Worm (Caenorhabditis elegans) whole organism, late embryonic: ENCODE data around the gene str-238.

Experiments
- C38D4.7 ChIP-seq: fragments of 200-800 bp; sonication (Bioruptor generic); optimal IDR thresholded peaks from 2 replicates; lab custom pipeline; 2018; ENCODE audit warnings: mild to moderate bottlenecking, missing genetic modification characterization, moderate library complexity, missing compliant biosample characterization
- F13H6.1 ChIP-seq: sonication (generic microtip); optimal IDR thresholded peaks from 2 replicates; lab custom pipeline; 2016; ENCODE audit warnings: missing genetic modification characterization, missing compliant biosample characterization
- K02D7.2 ChIP-seq: sonication (generic microtip); optimal IDR thresholded peaks from 2 replicates; lab custom pipeline; 2017; ENCODE audit warnings: mild to moderate bottlenecking, missing genetic modification characterization, missing compliant biosample characterization
- K09A11.1 ChIP-seq: sonication (generic microtip); optimal IDR thresholded peaks from 2 replicates; lab custom pipeline; 2017; ENCODE audit warnings: antibody characterized with exemption, mild to moderate bottlenecking, missing genetic modification characterization, missing compliant biosample characterization; ENCODE audit not compliant: insufficient read depth
- Y22D7AL.16 ChIP-seq: sonication (generic microtip); optimal IDR thresholded peaks from 2 replicates; lab custom pipeline; 2016; ENCODE audit warnings: missing genetic modification characterization, missing compliant biosample characterization
- ama-1 ChIP-seq: fragments of 150-350 bp; optimal IDR thresholded peaks from 2 replicates; lab custom pipeline; 2014
- ceh-18 ChIP-seq: sonication (generic microtip); optimal IDR thresholded peaks from 2 replicates; lab custom pipeline; 2016; ENCODE audit warnings: missing genetic modification characterization, missing compliant biosample characterization
- ceh-22 ChIP-seq: sonication (generic microtip); optimal IDR thresholded peaks from 2 replicates; lab custom pipeline; 2017; ENCODE audit warnings: missing biosample characterization, missing genetic modification characterization
- ceh-30 ChIP-seq: fragments of 150-350 bp; optimal IDR thresholded peaks from 2 replicates; lab custom pipeline; 2014; ENCODE audit warnings: missing biosample characterization, missing genetic modification characterization
- ceh-34 ChIP-seq: sonication (generic microtip); optimal IDR thresholded peaks from 2 replicates; lab custom pipeline; 2016; ENCODE audit warnings: mild to moderate bottlenecking, missing genetic modification characterization, missing compliant biosample characterization
- che-1 ChIP-seq: sonication (generic microtip); optimal IDR thresholded peaks from 2 replicates; lab custom pipeline; 2016; ENCODE audit warnings: mild to moderate bottlenecking, missing genetic modification characterization, missing compliant biosample characterization
- dmd-4 ChIP-seq: sonication (generic microtip); optimal IDR thresholded peaks from 2 replicates; lab custom pipeline; 2016; ENCODE audit warnings: borderline replicate concordance, missing genetic modification characterization, missing compliant biosample characterization
- dve-1 ChIP-seq: sonication (generic microtip); optimal IDR thresholded peaks from 2 replicates; lab custom pipeline; 2017; ENCODE audit warnings: antibody characterized with exemption, mild to moderate bottlenecking, missing genetic modification characterization, missing compliant biosample characterization
- eyg-1 ChIP-seq: sonication (generic microtip); optimal IDR thresholded peaks from 2 replicates; lab custom pipeline; 2016; ENCODE audit warnings: missing genotype, missing genetic modification characterization, missing compliant biosample characterization
- fkh-10 ChIP-seq: fragments of 150-350 bp; optimal IDR thresholded peaks from 2 replicates; lab custom pipeline; 2014; ENCODE audit warnings: missing biosample characterization, missing genetic modification reagents, missing genetic modification characterization
- fkh-6 ChIP-seq: sonication (generic microtip); optimal IDR thresholded peaks from 2 replicates; lab custom pipeline; 2016; ENCODE audit warnings: missing genetic modification characterization, missing compliant biosample characterization
- gmeb-2 ChIP-seq: sonication (generic microtip); optimal IDR thresholded peaks from 2 replicates; lab custom pipeline; 2016; ENCODE audit warnings: missing genetic modification characterization, inconsistent platforms, missing compliant biosample characterization
- hlh-15 ChIP-seq: sonication (generic microtip); optimal IDR thresholded peaks from 2 replicates; lab custom pipeline; 2016; ENCODE audit warnings: missing genetic modification characterization, missing compliant biosample characterization
- hlh-30 ChIP-seq: sonication (generic microtip); optimal IDR thresholded peaks from 2 replicates; lab custom pipeline; 2017; ENCODE audit warnings: antibody characterized with exemption, missing genetic modification characterization, missing compliant biosample characterization; ENCODE audit not compliant: insufficient read depth
- lim-6 ChIP-seq: sonication (generic microtip); optimal IDR thresholded peaks from 2 replicates; lab custom pipeline; 2016; ENCODE audit warnings: missing genetic modification characterization, missing compliant biosample characterization
- lin-11 ChIP-seq: fragments of 200-800 bp; sonication (Bioruptor generic); optimal IDR thresholded peaks from 2 replicates; lab custom pipeline; 2018; ENCODE audit warnings: mild to moderate bottlenecking, missing genetic modification characterization, missing compliant biosample characterization
- nfya-1 ChIP-seq: sonication (generic microtip); optimal IDR thresholded peaks from 2 replicates; lab custom pipeline; 2017; ENCODE audit warnings: missing genetic modification characterization, mild to moderate bottlenecking, missing compliant biosample characterization, antibody characterized with exemption, moderate library complexity
- nhr-11 ChIP-seq: fragments of 150-350 bp; optimal IDR thresholded peaks from 2 replicates; lab custom pipeline; 2014; ENCODE audit warnings: missing biosample characterization, missing genetic modification characterization
- pag-3 ChIP-seq: sonication (generic microtip); optimal IDR thresholded peaks from 2 replicates; lab custom pipeline; 2016; ENCODE audit warnings: missing compliant biosample characterization, missing genetic modification characterization, borderline replicate concordance
- pha-4 ChIP-seq: fragments of 150-350 bp; optimal IDR thresholded peaks from 2 replicates; lab custom pipeline; 2018; ENCODE audit warnings: missing biosample characterization, missing genetic modification reagents, missing genetic modification characterization
- pqm-1 ChIP-seq: sonication (generic microtip); optimal IDR thresholded peaks from 2 replicates; lab custom pipeline; 2016; ENCODE audit warnings: missing genetic modification characterization, missing compliant biosample characterization
- pros-1 ChIP-seq: fragments of 150-350 bp; optimal IDR thresholded peaks from 2 replicates; lab custom pipeline; 2014; ENCODE audit warnings: missing biosample characterization, missing genetic modification reagents, missing genetic modification characterization
- ref-2 ChIP-seq: sonication (generic microtip); optimal IDR thresholded peaks from 2 replicates; lab custom pipeline; 2016; ENCODE audit warnings: missing genetic modification characterization, missing compliant biosample characterization
- rnt-1 ChIP-seq: sonication (generic microtip); optimal IDR thresholded peaks from 2 replicates; lab custom pipeline; 2016; ENCODE audit warnings: missing genetic modification characterization, missing compliant biosample characterization
- sox-2 ChIP-seq: fragments of 200-800 bp; sonication (Bioruptor generic); IDR thresholded peaks from 2 replicates; pipeline ENCODE4 v1.3.6; 2022; ENCODE audit warnings: missing genetic modification reagents, missing genetic modification characterization, missing compliant biosample characterization
- sox-4 ChIP-seq: sonication (generic microtip); optimal IDR thresholded peaks from 2 replicates; lab custom pipeline; 2017; ENCODE audit warnings: mild to moderate bottlenecking, missing genetic modification characterization, inconsistent platforms, missing compliant biosample characterization
- tbx-7 ChIP-seq: sonication (generic microtip); optimal IDR thresholded peaks from 2 replicates; lab custom pipeline; 2016; ENCODE audit warnings: missing genotype, missing genetic modification characterization, missing compliant biosample characterization
- ttx-3 ChIP-seq: sonication (generic microtip); optimal IDR thresholded peaks from 2 replicates; lab custom pipeline; 2016; ENCODE audit warnings: missing genetic modification reagents, missing genetic modification characterization, missing compliant biosample characterization
- unc-3 ChIP-seq, 2 experiments: fragments of 200-800 bp in 1 of 2; sonication (Bioruptor generic) in 1 of 2; sonication (generic microtip) in 1 of 2; conservative IDR thresholded peaks in 1 of 2; optimal IDR thresholded peaks in 1 of 2; 2 replicates each; pipeline versions ENCODE4 v1.3.6 to Lab custom; 2016 to 2022; ENCODE audit warnings: missing compliant biosample characterization in 2 of 2, missing genetic modification characterization in 2 of 2, missing genetic modification reagents in 1 of 2
- unc-86 ChIP-seq: sonication (generic microtip); optimal IDR thresholded peaks from 2 replicates; lab custom pipeline; 2016; ENCODE audit warnings: missing genetic modification characterization, missing compliant biosample characterization
- zip-5 ChIP-seq: sonication (generic microtip); optimal IDR thresholded peaks from 2 replicates; lab custom pipeline; 2016; ENCODE audit warnings: missing genetic modification characterization, missing compliant biosample characterization
- ztf-16 ChIP-seq: sonication (generic microtip); optimal IDR thresholded peaks from 2 replicates; lab custom pipeline; 2017; ENCODE audit warnings: missing genetic modification characterization, missing compliant biosample characterization

Gene str-238

DNA sequence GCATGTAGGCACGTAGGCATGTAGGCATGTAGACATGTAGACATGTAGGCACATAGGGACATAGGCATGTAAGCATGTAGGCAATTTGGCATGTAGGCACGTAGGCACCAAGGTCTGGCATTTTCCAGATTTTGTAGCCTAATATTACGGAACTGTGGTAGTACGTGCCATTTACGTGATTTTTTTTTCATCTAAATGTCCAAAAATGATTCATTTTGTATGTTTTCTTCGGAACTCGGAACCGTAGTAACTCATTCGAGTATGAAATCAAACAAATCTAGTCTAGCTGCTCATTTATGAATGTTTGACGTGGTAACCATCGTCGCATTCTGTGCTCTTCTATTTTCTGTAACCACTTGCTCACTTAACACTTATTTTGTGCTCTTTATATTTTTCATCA lies 13.5 kb downstream of the str-238 start, which contains the start of gene srbc-59:
Gene srbc-59, plus strand, starts transcription at position 301 of the 400 bp plus-strand sequence.
- no peak for TF ChIP-seq ceh-18 (tag; lab: Kevin White, UChicago)
- no peak for TF ChIP-seq ama-1 (lab: Kevin White, UChicago)
- TF ChIP-seq hlh-30 = no peak
- TF ChIP-seq che-1 = no peak
- no peak for TF ChIP-seq K09A11.1
- no peak for TF ChIP-seq ref-2 (tag; lab: Kevin White, UChicago)
- no peak for TF ChIP-seq eyg-1
- no peak for TF ChIP-seq nfya-1
- TF ChIP-seq ceh-30 = no peak
- no peak for TF ChIP-seq fkh-10
- TF ChIP-seq, all 69 proteins: peak for 0

DNA sequence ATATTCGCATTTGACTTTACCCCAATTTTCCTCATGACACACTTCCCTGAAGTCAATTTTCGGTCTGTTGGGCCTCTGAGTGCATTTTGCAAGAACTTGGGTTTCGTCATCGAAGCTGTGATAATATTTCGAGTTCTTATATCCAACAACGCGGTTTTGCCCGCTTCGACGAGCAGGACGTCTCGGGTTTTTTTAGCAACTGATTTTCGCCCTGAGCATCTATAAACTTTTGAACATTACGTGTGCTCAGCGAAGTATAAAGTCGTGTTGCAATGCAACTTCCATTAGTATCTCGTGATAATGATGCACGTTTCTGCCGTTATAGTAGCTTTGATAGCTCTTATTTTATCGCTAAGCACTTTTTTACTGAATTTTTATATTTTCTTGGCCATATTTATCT lies 15.2 kb downstream of the str-238 start, which contains the start of gene srbc-60:
Gene srbc-60, plus strand, starts transcription at position 301 of the 400 bp plus-strand sequence.
- TF ChIP-seq hlh-15 (no peak), pha-4 (tag; lab: Kevin White, UChicago) (no peak), lim-6 (tag; lab: Kevin White, UChicago) (no peak), ceh-34 (no peak)

DNA sequence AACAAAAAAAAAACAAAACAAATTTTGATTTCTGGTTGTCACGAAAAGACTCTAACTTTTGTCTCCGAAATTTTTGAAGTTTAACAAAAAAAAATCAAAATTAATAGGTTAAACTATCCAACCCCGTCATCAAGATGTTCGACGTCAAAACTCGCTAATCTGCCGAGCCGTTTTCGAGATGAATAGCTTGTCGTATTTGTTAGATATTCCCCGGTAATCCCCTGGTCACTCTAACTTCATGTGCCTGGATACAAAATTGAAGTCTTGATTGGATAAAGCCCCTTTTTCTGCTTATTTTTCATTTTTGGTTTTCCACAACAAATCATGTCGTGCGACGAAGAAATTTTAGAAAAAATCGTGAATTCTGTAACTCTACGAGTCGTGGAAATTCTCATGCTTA lies 17.6 kb downstream of the str-238 start, which contains the start of gene srab-16:
Gene srab-16, plus strand, starts transcription at position 301 of the 400 bp plus-strand sequence.
- TF ChIP-seq ttx-3 = no peak
- no peak for TF ChIP-seq ceh-34
- no peak for TF ChIP-seq ceh-22 (tag; lab: Kevin White, UChicago)
- TF ChIP-seq dmd-4 (tag; lab: Kevin White, UChicago) = no peak
- no peak for TF ChIP-seq F13H6.1 (tag; lab: Kevin White, UChicago)
- no peak for TF ChIP-seq hlh-15
- no peak for TF ChIP-seq ceh-30
- no peak for TF ChIP-seq sox-4 (tag; lab: Kevin White, UChicago)
- no peak for TF ChIP-seq fkh-6 (tag; lab: Kevin White, UChicago)
- TF ChIP-seq K02D7.2 (tag; lab: Kevin White, UChicago) = no peak
- TF ChIP-seq dve-1 = no peak
- TF ChIP-seq ztf-16 (tag; lab: Kevin White, UChicago) = no peak
- no peak for TF ChIP-seq pros-1 (tag; lab: Kevin White, UChicago)
- no peak for TF ChIP-seq zip-5 (tag; lab: Kevin White, UChicago)
- TF ChIP-seq C38D4.7 = no peak
- TF ChIP-seq ref-2 (tag; lab: Kevin White, UChicago) = no peak
- TF ChIP-seq, all 69 proteins: peak for 0

ce11 chrV:794092-794491 lies 29.3 kb downstream of the str-238 start:
- TF ChIP-seq ceh-18 (tag; lab: Kevin White, UChicago) = no peak
- TF ChIP-seq pqm-1 (tag; lab: Kevin White, UChicago) = no peak
- TF ChIP-seq unc-3 (GFP tag; conservative IDR thresholded peaks at IDR 0.05; lab: Robert Waterston, UW) = no peak
- no peak for TF ChIP-seq unc-3 (tag; optimal IDR thresholded peaks at IDR 0.05; lab: Kevin White, UChicago)
- TF ChIP-seq lin-11 (tag; lab: Kevin White, UChicago) = no peak
- no peak for TF ChIP-seq ttx-3
- TF ChIP-seq pag-3 (tag; lab: Kevin White, UChicago) = no peak
- no peak for TF ChIP-seq unc-86 (tag; lab: Kevin White, UChicago)
- no peak for TF ChIP-seq hlh-30
- no peak for TF ChIP-seq tbx-7
- no peak for TF ChIP-seq ceh-30
- TF ChIP-seq gmeb-2 (tag; lab: Kevin White, UChicago) = no peak
- no peak for TF ChIP-seq Y22D7AL.16 (tag; lab: Kevin White, UChicago)
- no peak for TF ChIP-seq rnt-1
- TF ChIP-seq che-1 = no peak
- no peak for TF ChIP-seq nhr-11 (tag; lab: Kevin White, UChicago)
- no peak for TF ChIP-seq sox-2 (GFP tag; lab: Robert Waterston, UW)
